Fruit fly (Drosophila melanogaster) whole organism, embryonic: ENCODE measurements around the gene Rnmt.

Experiments
- Aef1 ChIP-seq: fragments of 200-800 bp; sonication (Bioruptor generic); IDR thresholded peaks from 3 replicates; pipeline ENCODE4 v1.3.6; 2022; ENCODE audit warnings: missing biosample characterization, missing genetic modification characterization
- B-H2 ChIP-seq: fragments of 200-800 bp; sonication (Bioruptor generic); optimal IDR thresholded peaks from 2 replicates; lab custom pipeline; 2018; ENCODE audit warnings: missing biosample characterization, mild to moderate bottlenecking, missing genetic modification characterization
- Bteb2 ChIP-seq: fragments of 200-800 bp; sonication (Bioruptor generic); optimal IDR thresholded peaks from 2 replicates; lab custom pipeline; 2016; ENCODE audit warnings: missing biosample characterization, missing genetic modification characterization
- C15 ChIP-seq: fragments of 200-800 bp; sonication (Bioruptor generic); IDR thresholded peaks from 3 replicates; pipeline ENCODE4 v1.3.6; 2022; ENCODE audit warnings: missing biosample characterization, missing genetic modification characterization
- CG11085 ChIP-seq: fragments of 200-800 bp; sonication (Bioruptor generic); IDR thresholded peaks from 2 replicates; pipeline ENCODE4 v1.3.6; 2022; ENCODE audit warnings: missing biosample characterization, missing genetic modification characterization
- CG11696 ChIP-seq: fragments of 200-800 bp; sonication (Bioruptor generic); IDR thresholded peaks from 2 replicates; pipeline ENCODE4 v1.3.6; 2022; ENCODE audit warnings: missing biosample characterization, missing genetic modification characterization
- CG1529 ChIP-seq: fragments of 200-800 bp; sonication (Bioruptor generic); optimal IDR thresholded peaks from 3 replicates; lab custom pipeline; 2018; ENCODE audit warnings: missing biosample characterization, missing genetic modification characterization
- CG1647 ChIP-seq: fragments of 200-800 bp; sonication (Bioruptor generic); optimal IDR thresholded peaks from 3 replicates; lab custom pipeline; 2016; ENCODE audit warnings: missing biosample characterization, missing genetic modification characterization
- CG18011 ChIP-seq: fragments of 200-800 bp; sonication (Bioruptor generic); optimal IDR thresholded peaks from 2 replicates; lab custom pipeline; 2017; ENCODE audit warnings: missing biosample characterization, missing genetic modification characterization, mild to moderate bottlenecking, moderate library complexity, missing genotype
- CG18262 ChIP-seq: fragments of 200-800 bp; optimal IDR thresholded peaks from 3 replicates; lab custom pipeline; 2019; ENCODE audit warnings: missing biosample characterization, mild to moderate bottlenecking, missing genetic modification characterization, moderate library complexity
- CG2678 ChIP-seq: fragments of 200-800 bp; sonication (Bioruptor generic); optimal IDR thresholded peaks from 3 replicates; lab custom pipeline; 2019; ENCODE audit warnings: missing biosample characterization, mild to moderate bottlenecking, missing genetic modification characterization, moderate library complexity
- CG2712 ChIP-seq: fragments of 200-800 bp; optimal IDR thresholded peaks from 3 replicates; lab custom pipeline; 2019; ENCODE audit warnings: missing biosample characterization, mild to moderate bottlenecking, missing genetic modification characterization, moderate library complexity
- CG5180 ChIP-seq: fragments of 200-800 bp; sonication (Bioruptor generic); optimal IDR thresholded peaks from 3 replicates; lab custom pipeline; 2017; ENCODE audit warnings: missing biosample characterization, missing genetic modification characterization, mild to moderate bottlenecking, moderate library complexity, missing genetic modification reagents
- CG5953 ChIP-seq: fragments of 200-800 bp; sonication (Bioruptor generic); IDR thresholded peaks from 2 replicates; pipeline ENCODE4 v1.3.6; 2022; ENCODE audit warnings: missing biosample characterization, missing genetic modification characterization
- CG6175 ChIP-seq: fragments of 200-800 bp; sonication (Bioruptor generic); IDR thresholded peaks from 3 replicates; pipeline ENCODE4 v1.3.6; 2022; ENCODE audit warnings: missing biosample characterization, missing genetic modification characterization
- CG8290 ChIP-seq, 3 experiments: fragments of 200-800 bp; sonication (Bioruptor generic); optimal IDR thresholded peaks; 2 replicates each; lab custom pipeline; 2016 to 2019; ENCODE audit warnings: missing biosample characterization in 3 of 3, missing genetic modification characterization in 3 of 3, mild to moderate bottlenecking in 2 of 3, moderate library complexity in 1 of 3
- H2.0 ChIP-seq: fragments of 200-800 bp; sonication (Bioruptor generic); IDR thresholded peaks from 2 replicates; pipeline ENCODE4 v1.3.6; 2022; ENCODE audit warnings: missing biosample characterization, missing genetic modification characterization
- HLH54F ChIP-seq: fragments of 200-800 bp; sonication (Bioruptor generic); optimal IDR thresholded peaks from 3 replicates; lab custom pipeline; 2016; ENCODE audit warnings: missing biosample characterization, missing genetic modification characterization
- Hey ChIP-seq: fragments of 200-800 bp; sonication (Bioruptor generic); optimal IDR thresholded peaks from 3 replicates; lab custom pipeline; 2018; ENCODE audit warnings: missing biosample characterization, mild to moderate bottlenecking, missing genetic modification characterization
- NFAT ChIP-seq: fragments of 200-800 bp; sonication (Bioruptor generic); IDR thresholded peaks from 2 replicates; pipeline ENCODE4 v1.3.6; 2022; ENCODE audit warnings: missing biosample characterization, missing genetic modification characterization
- PHDP ChIP-seq: fragments of 200-800 bp; sonication (Bioruptor generic); optimal IDR thresholded peaks from 3 replicates; lab custom pipeline; 2018; ENCODE audit warnings: missing biosample characterization, mild to moderate bottlenecking, missing genetic modification characterization, moderate library complexity
- Rx ChIP-seq: fragments of 200-800 bp; sonication (Bioruptor generic); IDR thresholded peaks from 2 replicates; pipeline ENCODE4 v1.3.6; 2022; ENCODE audit warnings: missing biosample characterization, missing genetic modification characterization
- Sin3A ChIP-seq: fragments of >200 bp; optimal IDR thresholded peaks from 2 replicates; lab custom pipeline; 2018
- Sox100B ChIP-seq: fragments of 200-800 bp; sonication (Bioruptor generic); optimal IDR thresholded peaks from 3 replicates; lab custom pipeline; 2018; ENCODE audit warnings: missing biosample characterization, mild to moderate bottlenecking, missing genetic modification characterization
- Spps ChIP-seq: fragments of 200-800 bp; sonication (Bioruptor generic); optimal IDR thresholded peaks from 2 replicates; lab custom pipeline; 2018; ENCODE audit warnings: missing biosample characterization, mild to moderate bottlenecking, missing genetic modification characterization
- Sry-δ ChIP-seq: fragments of 200-800 bp; sonication (Bioruptor generic); optimal IDR thresholded peaks from 2 replicates; lab custom pipeline; 2016; ENCODE audit warnings: missing biosample characterization, missing genetic modification characterization
- ab ChIP-seq: fragments of 200-800 bp; sonication (Bioruptor generic); optimal IDR thresholded peaks from 2 replicates; lab custom pipeline; 2016; ENCODE audit warnings: missing biosample characterization, missing genetic modification characterization
- crp ChIP-seq, 2 experiments: fragments of 200-800 bp; sonication (Bioruptor generic); optimal IDR thresholded peaks; 2 replicates in 1 of 2; 3 replicates in 1 of 2; lab custom pipeline; 2017; ENCODE audit warnings: missing biosample characterization in 2 of 2, missing genetic modification characterization in 2 of 2, mild to moderate bottlenecking in 1 of 2, moderate library complexity in 1 of 2
- ftz-f1 ChIP-seq: fragments of 200-800 bp; sonication (Bioruptor generic); optimal IDR thresholded peaks from 2 replicates; lab custom pipeline; 2016; ENCODE audit warnings: missing biosample characterization, missing genetic modification characterization
- gcm ChIP-seq: fragments of 200-800 bp; sonication (Bioruptor generic); optimal IDR thresholded peaks from 2 replicates; lab custom pipeline; 2019; ENCODE audit warnings: missing biosample characterization, mild to moderate bottlenecking, missing genetic modification characterization, moderate library complexity
- gro ChIP-seq: fragments of 200-800 bp; sonication (Bioruptor generic); optimal IDR thresholded peaks from 2 replicates; lab custom pipeline; 2016; ENCODE audit warnings: missing biosample characterization, missing genetic modification characterization
- hbn ChIP-seq: fragments of 200-800 bp; sonication (Bioruptor generic); IDR thresholded peaks from 2 replicates; pipeline ENCODE4 v1.3.6; 2022; ENCODE audit warnings: missing biosample characterization, missing genetic modification characterization; ENCODE audit not compliant: partially characterized antibody
- her ChIP-seq: fragments of 200-800 bp; sonication (Bioruptor generic); optimal IDR thresholded peaks from 2 replicates; lab custom pipeline; 2016; ENCODE audit warnings: missing biosample characterization, missing genetic modification characterization
- hth ChIP-seq: fragments of >200 bp; optimal IDR thresholded peaks from 2 replicates; lab custom pipeline; 2017; ENCODE audit warnings: inconsistent platforms
- jing ChIP-seq: fragments of 200-800 bp; sonication (Bioruptor generic); optimal IDR thresholded peaks from 2 replicates; lab custom pipeline; 2018; ENCODE audit warnings: missing biosample characterization, mild to moderate bottlenecking, missing genetic modification characterization
- kay ChIP-seq: fragments of 200-800 bp; sonication (Bioruptor generic); optimal IDR thresholded peaks from 2 replicates; lab custom pipeline; 2016; ENCODE audit warnings: missing biosample characterization, missing genetic modification characterization
- lbe ChIP-seq: fragments of 200-800 bp; sonication (Bioruptor generic); optimal IDR thresholded peaks from 2 replicates; lab custom pipeline; 2016; ENCODE audit warnings: missing biosample characterization, mild to moderate bottlenecking, missing genetic modification characterization
- mam ChIP-seq: fragments of 200-800 bp; sonication (Bioruptor generic); optimal IDR thresholded peaks from 3 replicates; lab custom pipeline; 2016; ENCODE audit warnings: missing biosample characterization, missing genetic modification characterization
- mirr ChIP-seq: fragments of 200-800 bp; sonication (Bioruptor generic); optimal IDR thresholded peaks from 3 replicates; lab custom pipeline; 2018; ENCODE audit warnings: missing biosample characterization, mild to moderate bottlenecking, missing genetic modification characterization
- oc ChIP-seq: fragments of 200-800 bp; sonication (Bioruptor generic); optimal IDR thresholded peaks from 2 replicates; lab custom pipeline; 2018; ENCODE audit warnings: missing biosample characterization, mild to moderate bottlenecking, missing genetic modification characterization, moderate library complexity
- org-1 ChIP-seq: fragments of 200-800 bp; sonication (Bioruptor generic); optimal IDR thresholded peaks from 2 replicates; lab custom pipeline; 2017; ENCODE audit warnings: missing biosample characterization, missing genetic modification characterization
- run ChIP-seq: fragments of 200-800 bp; sonication (Bioruptor generic); optimal IDR thresholded peaks from 3 replicates; lab custom pipeline; 2018; ENCODE audit warnings: missing biosample characterization, mild to moderate bottlenecking, missing genetic modification characterization
- schlank ChIP-seq: fragments of 200-800 bp; sonication (Bioruptor generic); optimal IDR thresholded peaks from 2 replicates; lab custom pipeline; 2018; ENCODE audit warnings: missing biosample characterization, mild to moderate bottlenecking, missing genetic modification characterization
- sd ChIP-seq: fragments of 200-800 bp; sonication (Bioruptor generic); optimal IDR thresholded peaks from 3 replicates; lab custom pipeline; 2018; ENCODE audit warnings: missing biosample characterization, mild to moderate bottlenecking, missing genetic modification characterization, moderate library complexity
- sens-2 ChIP-seq: fragments of 200-800 bp; sonication (Bioruptor generic); IDR thresholded peaks from 2 replicates; pipeline ENCODE4 v1.3.6; 2022; ENCODE audit warnings: missing biosample characterization, missing genetic modification characterization
- sna ChIP-seq: fragments of 200-800 bp; sonication (Bioruptor generic); IDR thresholded peaks from 2 replicates; pipeline ENCODE4 v1.3.6; 2022; ENCODE audit warnings: missing biosample characterization, missing genetic modification characterization; ENCODE audit not compliant: partially characterized antibody
- tgo ChIP-seq: fragments of 200-800 bp; sonication (Bioruptor generic); IDR thresholded peaks from 3 replicates; pipeline ENCODE4 v1.3.6; 2022; ENCODE audit warnings: missing biosample characterization, missing genetic modification characterization
- tll ChIP-seq, 2 experiments: fragments of 200-800 bp in 1 of 2; fragments of >200 bp in 1 of 2; sonication (Bioruptor generic) in 1 of 2; optimal IDR thresholded peaks; 2 replicates each; lab custom pipeline; 2017 to 2019; ENCODE audit warnings: missing biosample characterization in 2 of 2, missing genetic modification characterization in 2 of 2, mild to moderate bottlenecking in 1 of 2, moderate library complexity in 1 of 2
- ttk ChIP-seq: fragments of 200-800 bp; sonication (Bioruptor generic); IDR thresholded peaks from 2 replicates; pipeline ENCODE4 v2.1.2; 2022; ENCODE audit warnings: missing biosample characterization, missing genetic modification characterization
- wor ChIP-seq: fragments of 200-800 bp; sonication (Bioruptor generic); IDR thresholded peaks from 2 replicates; pipeline ENCODE4 v1.3.6; 2022; ENCODE audit warnings: missing biosample characterization, missing genetic modification characterization
- yki ChIP-seq: fragments of >200 bp; optimal IDR thresholded peaks from 3 replicates; lab custom pipeline; 2018

The Rnmt gene

dm6 chr2L:15009703-15010102, at the start of gene Rnmt, which contains the start of gene THG (continued):
- TF ChIP-seq CG11085 (peak; percentile 79), Sry-δ (GFP tag; lab: Kevin White, UChicago) (peak; percentile 91), wor (GFP tag; lab: Robert Waterston, UW) (peak; percentile 69), hth (lab: Kevin White, UChicago) (no peak), Hey (tag; lab: Kevin White, UChicago) (no peak), CG11696 (GFP tag; lab: Robert Waterston, UW) (0 out of 2 replicates have a peak, but pooled peaks have one; percentile 26), CG1529 (GFP tag; lab: Kevin White, UChicago) (peak; percentile 56), CG18011 (GFP tag; lab: Kevin White, UChicago) (peak; percentile 78), jing (peak; percentile 57), PHDP (peak; percentile 90), CG8290 (GFP tag; optimal IDR thresholded peaks at IDR 0.05; lab: Kevin White, UChicago) (peak; percentile 77), CG8290 (tag; optimal IDR thresholded peaks at IDR 0.05; lab: Kevin White, UChicago) (peak; percentile 6 to 58), sens-2 (GFP tag; lab: Robert Waterston, UW) (peak; percentile 54; the same call in 1 of the 2 replicates), CG5180 (no peak), oc (peak; percentile 78), CG1647 (GFP tag; lab: Kevin White, UChicago) (peak; percentile 54), Rx (peak; percentile 75), CG18262 (tag; lab: Kevin White, UChicago) (peak; percentile 76), H2.0 (GFP tag; lab: Robert Waterston, UW) (peak; percentile 84), mirr (GFP tag; lab: Kevin White, UChicago) (peak; percentile 6), CG5953 (GFP tag; lab: Robert Waterston, UW) (peak; percentile 71), CG2678 (tag; lab: Kevin White, UChicago) (peak; percentile 81), kay (peak; percentile 78), schlank (tag; lab: Kevin White, UChicago) (no peak), ttk (peak; percentile 86), Sox100B (GFP tag; lab: Kevin White, UChicago) (peak; percentile 60), B-H2 (GFP tag; lab: Kevin White, UChicago) (peak; percentile 90), mam (GFP tag; lab: Kevin White, UChicago) (peak; percentile 74), Spps (tag; lab: Kevin White, UChicago) (peak; percentile 62), yki (lab: Kevin White, UChicago) (no peak), NFAT (GFP tag; lab: Robert Waterston, UW) (peak; percentile 84), C15 (GFP tag; lab: Robert Waterston, UW) (peak; percentile 60; the same call in 1 of the 3 replicates), Aef1 (GFP tag; lab: Robert Waterston, UW) (peak; percentile 82), run (tag; lab: Kevin White, UChicago) (peak; percentile 12), ab (no peak), hbn (peak; percentile 83), gro (GFP tag; lab: Kevin White, UChicago) (peak; percentile 67), tll (GFP tag; optimal IDR thresholded peaks at IDR 0.05; lab: Kevin White, UChicago) (no peak), lbe (peak; percentile 81), her (GFP tag; lab: Kevin White, UChicago) (peak; percentile 46), crp (GFP tag; optimal IDR thresholded peaks at IDR 0.05; lab: Kevin White, UChicago) (peak; percentile 0 to 86), Bteb2 (GFP tag; lab: Kevin White, UChicago) (peak; percentile 68), org-1 (GFP tag; lab: Kevin White, UChicago) (no peak), Sin3A (lab: Kevin White, UChicago) (peak; percentile 9), ftz-f1 (GFP tag; lab: Kevin White, UChicago) (peak; percentile 26), sna (peak; percentile 92; the same call in 1 of the 2 replicates), CG2712 (peak; percentile 86), HLH54F (GFP tag; lab: Kevin White, UChicago) (peak; percentile 66), gcm (GFP tag; lab: Kevin White, UChicago) (peak; percentile 76), sd (tag; lab: Kevin White, UChicago) (peak; percentile 50), CG6175 (GFP tag; lab: Robert Waterston, UW) (peak; percentile 71), tgo (GFP tag; lab: Robert Waterston, UW) (peak; percentile 85)
